Worm (Caenorhabditis elegans): ENCODE measurements around the gene iglr-1.

iglr-1 gene

DNA sequence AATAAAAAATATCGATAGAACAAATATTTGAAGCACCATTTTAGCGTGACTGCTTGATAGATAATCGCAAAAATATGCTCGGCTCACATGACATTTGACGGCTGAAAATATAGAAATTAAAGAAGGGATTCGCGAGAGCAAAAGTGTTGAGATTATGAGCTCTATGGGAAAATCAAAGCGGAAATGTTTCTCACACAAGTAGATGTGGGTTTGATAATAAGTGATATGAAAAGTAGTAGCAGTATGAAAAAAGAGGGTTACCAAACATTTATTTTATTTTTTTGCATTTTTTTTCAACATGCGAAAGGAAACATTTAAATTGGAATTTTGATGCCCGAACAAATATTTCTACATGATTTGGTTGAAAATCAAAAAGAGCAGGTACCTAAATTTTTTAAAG lies at the start of gene iglr-1:
Gene iglr-1 (minus strand): TSS at position 101 of the 400 bp plus-strand sequence.
- TF ChIP-seq unc-62 (GFP tag; optimal IDR thresholded peaks at IDR 0.05): no peak

DNA sequence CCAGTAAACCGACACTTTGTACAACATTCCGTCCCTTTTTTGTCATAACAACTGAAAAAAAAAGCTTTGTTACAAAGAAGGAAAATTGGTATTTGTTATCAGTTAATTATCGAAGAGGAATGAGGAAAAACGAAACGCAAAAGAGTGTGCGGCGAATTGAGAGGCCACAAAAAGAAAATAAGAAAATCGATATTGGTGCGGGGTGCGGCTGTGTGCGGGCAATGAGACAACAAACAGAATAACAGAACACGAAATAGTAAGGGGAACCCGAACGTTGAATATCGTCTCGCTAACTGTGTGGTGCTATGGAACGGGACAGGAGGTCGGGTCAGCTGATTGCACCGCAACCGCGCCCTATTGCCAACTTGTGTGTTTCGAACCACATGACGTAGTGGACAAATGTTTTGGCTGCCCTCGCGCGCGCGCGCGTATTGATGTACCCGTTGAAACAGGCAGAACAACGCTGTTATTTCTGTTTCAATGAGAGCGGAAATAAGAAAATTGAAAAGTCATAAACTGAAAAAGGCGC lies 49.4 kb upstream of the iglr-1 start, which contains the start of gene C18B12.4:
Gene C18B12.4 (minus strand): TSS at position 51 of the 529 bp plus-strand sequence.
- no peak for TF ChIP-seq unc-62 (GFP tag; optimal IDR thresholded peaks at IDR 0.05)

ce11 chrX:15039696-15040212 lies 48.6 kb upstream of the iglr-1 start:
- no peak for TF ChIP-seq unc-62 (GFP tag; optimal IDR thresholded peaks at IDR 0.05)

DNA sequence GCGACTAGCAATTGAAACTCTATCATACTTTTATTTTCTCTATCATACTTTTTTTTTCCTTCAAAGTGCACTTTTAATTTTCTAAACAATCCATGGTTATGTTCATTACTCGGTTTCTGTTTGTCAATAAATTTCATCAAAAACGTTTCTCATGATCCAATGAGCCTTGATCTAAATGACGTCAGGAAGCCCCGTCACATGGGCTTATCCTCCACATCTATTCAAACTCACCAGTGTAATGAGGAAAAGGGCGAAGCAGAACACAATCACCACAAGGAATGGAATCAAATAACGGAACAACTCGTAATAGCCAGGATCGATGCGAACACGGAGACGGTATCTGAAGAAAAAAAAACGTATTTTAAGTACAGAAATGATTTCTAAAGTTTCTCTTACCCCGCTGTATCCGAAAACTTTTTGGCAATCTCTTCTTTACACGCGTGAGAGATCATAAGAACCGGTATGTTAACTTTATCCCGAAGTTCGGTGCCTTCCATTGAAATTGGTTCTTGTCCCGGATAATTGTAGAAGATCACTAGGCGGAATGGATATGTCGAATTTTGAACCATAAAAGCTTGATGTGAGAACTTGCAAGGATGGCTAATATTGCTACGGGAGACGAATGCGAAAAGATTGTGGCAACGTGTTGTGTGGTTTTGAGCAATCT lies 48.0 kb upstream of the iglr-1 start:
- no peak for TF ChIP-seq unc-62 (GFP tag; optimal IDR thresholded peaks at IDR 0.05)

ce11 chrX:15036287-15036686 lies 45.1 kb upstream of the iglr-1 start:
- TF ChIP-seq unc-62 (GFP tag; optimal IDR thresholded peaks at IDR 0.05): no peak

DNA sequence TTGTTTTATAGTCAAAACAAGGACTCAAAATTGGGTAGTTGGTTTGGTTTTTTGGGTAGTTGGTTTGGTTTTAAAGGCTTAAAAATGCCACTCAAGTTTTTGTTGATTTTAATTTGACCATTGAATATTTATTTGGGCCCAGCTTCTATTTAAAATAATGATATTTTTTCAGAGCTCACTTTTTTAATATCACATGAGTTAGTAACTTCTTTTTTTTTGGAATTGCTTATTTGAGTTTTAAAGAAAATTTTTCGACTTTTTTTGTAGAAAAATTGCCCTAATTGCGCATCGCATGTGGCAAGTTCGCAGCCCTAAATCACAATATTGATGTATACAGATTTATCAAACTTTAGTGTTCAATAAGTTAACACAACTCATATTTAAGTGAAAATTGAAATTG lies 44.6 kb upstream of the iglr-1 start:
- no peak for TF ChIP-seq unc-62 (GFP tag; optimal IDR thresholded peaks at IDR 0.05)

- TF ChIP-seq unc-62 (GFP tag; optimal IDR thresholded peaks at IDR 0.05): no peak
Measured at ce11 chrX:15034787-15035186, 43.6 kb upstream of the iglr-1 start, which contains the start of gene dsc-1. Gene dsc-1 (minus strand): TSS chrX:15034832.

DNA sequence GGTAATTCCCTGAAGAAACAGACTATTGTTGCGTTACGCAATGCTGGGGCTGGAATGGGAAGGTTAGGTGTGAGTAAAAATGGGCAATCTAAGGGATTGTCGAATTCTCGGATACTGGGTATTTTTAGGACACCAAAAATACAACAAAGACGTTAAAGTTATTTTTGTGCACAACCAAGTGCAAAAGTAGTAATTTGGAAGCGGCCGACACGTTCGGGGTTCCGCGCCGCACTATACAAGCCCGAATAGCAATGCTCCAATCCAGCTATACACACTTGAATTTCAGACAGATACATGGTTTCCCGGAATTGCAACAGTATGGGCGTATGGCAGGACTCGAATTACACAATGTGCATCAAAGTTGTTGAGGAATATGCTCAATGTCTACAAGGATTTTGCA lies 36.8 kb upstream of the iglr-1 start:
- TF ChIP-seq unc-62 (GFP tag; optimal IDR thresholded peaks at IDR 0.05): no peak

DNA sequence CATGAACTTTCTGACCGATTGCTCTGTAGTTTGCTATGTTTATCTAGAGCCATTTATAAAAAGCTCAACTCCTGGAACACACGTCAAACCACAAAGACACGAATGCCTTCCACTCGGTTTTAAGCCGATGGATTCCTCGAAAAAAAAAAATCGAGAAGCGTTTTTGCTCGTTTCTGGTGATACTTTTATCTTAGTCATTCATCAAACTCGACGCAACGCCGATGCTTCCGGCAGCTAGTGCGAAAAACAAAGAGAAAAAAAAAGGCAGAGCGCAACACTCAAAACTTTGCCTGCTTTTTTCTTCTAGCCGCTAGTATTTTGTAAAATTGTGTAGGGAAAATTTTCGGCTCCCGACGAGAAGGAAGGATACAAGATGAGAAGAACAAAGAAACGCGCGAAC lies 36.4 kb upstream of the iglr-1 start:
- no peak for TF ChIP-seq unc-62 (GFP tag; optimal IDR thresholded peaks at IDR 0.05)

DNA sequence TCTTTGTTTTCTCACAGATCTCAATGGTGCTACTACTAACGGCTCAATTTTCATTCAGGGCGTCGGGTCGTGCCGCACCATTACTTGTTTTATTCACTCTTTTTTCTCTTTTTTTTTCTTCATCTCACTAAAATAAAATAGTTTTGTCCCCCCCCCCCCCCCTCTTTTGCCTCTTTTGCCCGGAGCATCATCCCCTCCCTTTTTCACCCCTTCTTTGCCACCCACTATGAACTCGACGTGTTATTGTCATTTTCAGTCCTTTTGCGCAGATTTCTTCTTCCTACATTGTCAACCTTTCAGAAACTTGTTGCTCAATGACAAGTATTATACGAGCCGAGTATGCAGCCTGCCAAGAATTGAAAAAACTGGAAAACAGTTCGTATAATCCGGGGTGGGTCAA lies 34.8 kb upstream of the iglr-1 start, which contains the start of gene seb-3:
Gene seb-3 (plus strand): TSS at position 301 of the 400 bp plus-strand sequence.
- no peak for TF ChIP-seq unc-62 (GFP tag; optimal IDR thresholded peaks at IDR 0.05)

DNA sequence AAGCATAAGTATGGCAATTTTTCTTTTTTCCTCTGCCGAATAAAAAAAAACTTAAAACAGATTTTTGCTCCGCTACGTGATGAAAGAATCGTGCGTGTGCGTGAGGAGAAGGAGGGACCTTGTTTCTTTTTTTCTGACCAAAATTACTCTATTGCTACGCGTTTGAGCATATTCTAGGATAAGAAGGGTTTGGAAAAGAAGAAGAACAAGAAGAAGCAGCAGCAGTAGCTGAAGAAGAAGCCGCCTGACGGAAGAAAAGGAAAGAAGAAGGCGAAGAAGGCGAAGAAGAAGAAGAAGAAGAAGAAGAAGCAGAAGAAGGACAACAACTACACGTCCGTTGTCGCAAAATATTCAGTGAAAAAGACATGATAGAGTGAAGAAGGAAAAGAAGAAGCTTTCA lies 24.9 kb upstream of the iglr-1 start:
- TF ChIP-seq unc-62 (GFP tag; optimal IDR thresholded peaks at IDR 0.05): no peak

DNA sequence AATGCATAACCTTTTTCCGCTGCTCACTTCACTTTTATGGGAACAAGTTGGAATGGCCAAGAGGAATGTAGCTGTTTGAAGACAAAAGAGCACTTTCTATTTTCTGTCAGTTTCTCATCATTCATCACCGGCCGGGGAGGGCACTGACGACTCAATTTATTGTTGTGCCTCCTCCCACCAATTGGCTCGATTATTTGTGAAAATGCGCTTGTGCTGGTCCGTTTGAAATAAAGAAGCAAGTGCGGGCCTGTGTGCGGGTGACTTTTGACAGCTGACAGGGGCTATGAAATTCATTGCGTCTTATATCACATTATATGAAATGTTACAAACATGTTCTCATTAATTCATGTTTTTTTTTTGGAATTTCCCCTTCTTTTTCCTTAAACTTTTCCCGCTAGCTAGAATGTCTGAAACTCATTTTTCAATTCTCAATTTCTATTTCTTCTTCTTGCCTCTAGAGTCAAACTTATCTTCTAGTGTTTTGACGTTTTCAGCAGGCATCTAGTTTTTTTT lies 22.8 kb upstream of the iglr-1 start:
- no peak for TF ChIP-seq unc-62 (GFP tag; optimal IDR thresholded peaks at IDR 0.05)

ce11 chrX:15011526-15012274 lies 20.5 kb upstream of the iglr-1 start:
- no peak for TF ChIP-seq unc-62 (GFP tag; optimal IDR thresholded peaks at IDR 0.05)

ce11 chrX:15010941-15011340 lies 19.8 kb upstream of the iglr-1 start:
- TF ChIP-seq unc-62 (GFP tag; optimal IDR thresholded peaks at IDR 0.05): no peak

ce11 chrX:15008697-15009096 lies 17.5 kb upstream of the iglr-1 start:
- TF ChIP-seq unc-62 (GFP tag; optimal IDR thresholded peaks at IDR 0.05): no peak

ce11 chrX:15006847-15007358 lies 15.7 kb upstream of the iglr-1 start, which contains the start of gene ergi-2:
Gene ergi-2 (minus strand): TSS chrX:15007308.
- no peak for TF ChIP-seq unc-62 (GFP tag; optimal IDR thresholded peaks at IDR 0.05)
